Fruit fly (Drosophila melanogaster) whole organism, embryonic: ENCODE results near the gene CG12010.
A peak's percentile ranks its signal among the peaks of the same experiment; 100 is the strongest.

Source experiments
- Aef1 ChIP-seq: fragments of 200-800 bp; sonication (Bioruptor generic); IDR thresholded peaks from 3 replicates; pipeline ENCODE4 v1.3.6; 2022; ENCODE audit warnings: missing biosample characterization, missing genetic modification characterization
- CG10321 ChIP-seq: fragments of 200-800 bp; sonication (Bioruptor generic); IDR thresholded peaks from 2 replicates; pipeline ENCODE4 v1.3.6; 2022; ENCODE audit warnings: missing biosample characterization, missing genetic modification characterization
- CG10431 ChIP-seq: fragments of 200-800 bp; sonication (Bioruptor generic); optimal IDR thresholded peaks from 3 replicates; lab custom pipeline; 2018; ENCODE audit warnings: missing biosample characterization, mild to moderate bottlenecking, missing genetic modification characterization
- CG11560 ChIP-seq: fragments of 200-800 bp; sonication (Bioruptor generic); IDR thresholded peaks from 3 replicates; pipeline ENCODE4 v1.3.6; 2022; ENCODE audit warnings: missing biosample characterization, missing genetic modification characterization
- CG13287 ChIP-seq: fragments of 200-800 bp; sonication (Bioruptor generic); IDR thresholded peaks from 2 replicates; pipeline ENCODE4 v1.3.6; 2022; ENCODE audit warnings: missing biosample characterization, missing genetic modification characterization; ENCODE audit not compliant: partially characterized antibody
- CG13424 ChIP-seq: fragments of 200-800 bp; sonication (Bioruptor generic); optimal IDR thresholded peaks from 2 replicates; lab custom pipeline; 2019; ENCODE audit warnings: missing biosample characterization, mild to moderate bottlenecking, missing genetic modification characterization, moderate library complexity
- CG13624 ChIP-seq: fragments of 200-800 bp; sonication (Bioruptor generic); optimal IDR thresholded peaks from 2 replicates; lab custom pipeline; 2016; ENCODE audit warnings: missing biosample characterization, missing genetic modification characterization
- CG13775 ChIP-seq: fragments of 200-800 bp; sonication (Bioruptor generic); optimal IDR thresholded peaks from 3 replicates; lab custom pipeline; 2017; ENCODE audit warnings: missing biosample characterization, mild to moderate bottlenecking, missing genetic modification characterization
- CG15011 ChIP-seq: fragments of 200-800 bp; sonication (Bioruptor generic); optimal IDR thresholded peaks from 3 replicates; lab custom pipeline; 2018; ENCODE audit warnings: missing biosample characterization, mild to moderate bottlenecking, missing genetic modification characterization
- CG16813 ChIP-seq: fragments of 200-800 bp; sonication (Bioruptor generic); IDR thresholded peaks from 3 replicates; pipeline ENCODE4 v1.3.6; 2022; ENCODE audit warnings: missing biosample characterization, missing genetic modification characterization; ENCODE audit not compliant: partially characterized antibody
- CG1792 ChIP-seq: fragments of 200-800 bp; sonication (Bioruptor generic); optimal IDR thresholded peaks from 2 replicates; lab custom pipeline; 2016; ENCODE audit warnings: missing biosample characterization, missing genetic modification characterization
- CG2199 ChIP-seq: fragments of 200-800 bp; sonication (Bioruptor generic); IDR thresholded peaks from 3 replicates; pipeline ENCODE4 v1.3.6; 2022; ENCODE audit warnings: missing biosample characterization, missing genetic modification characterization
- CG3995 ChIP-seq: fragments of 200-800 bp; sonication (Bioruptor generic); optimal IDR thresholded peaks from 3 replicates; lab custom pipeline; 2016; ENCODE audit warnings: missing biosample characterization, missing genetic modification characterization
- CG4282 ChIP-seq: fragments of 200-800 bp; sonication (Bioruptor generic); optimal IDR thresholded peaks from 2 replicates; lab custom pipeline; 2016; ENCODE audit warnings: missing biosample characterization, missing genetic modification characterization
- CG6254 ChIP-seq: fragments of 200-800 bp; sonication (Bioruptor generic); optimal IDR thresholded peaks from 3 replicates; lab custom pipeline; 2017; ENCODE audit warnings: mild to moderate bottlenecking, missing biosample characterization, missing genetic modification reagents, missing genetic modification characterization
- CG6272 ChIP-seq: fragments of 200-800 bp; sonication (Bioruptor generic); IDR thresholded peaks from 2 replicates; pipeline ENCODE4 v1.3.6; 2022; ENCODE audit warnings: missing biosample characterization, missing genetic modification characterization
- CG7271 ChIP-seq: fragments of 200-800 bp; sonication (Bioruptor generic); optimal IDR thresholded peaks from 2 replicates; lab custom pipeline; 2018; ENCODE audit warnings: missing biosample characterization, mild to moderate bottlenecking, missing genetic modification characterization, moderate library complexity
- CG7556 ChIP-seq: fragments of 200-800 bp; sonication (Bioruptor generic); optimal IDR thresholded peaks from 2 replicates; lab custom pipeline; 2017; ENCODE audit warnings: missing biosample characterization, mild to moderate bottlenecking, missing genetic modification characterization
- CG7963 ChIP-seq: fragments of 200-800 bp; sonication (Bioruptor generic); IDR thresholded peaks from 3 replicates; pipeline ENCODE4 v1.3.6; 2022; ENCODE audit warnings: missing biosample characterization, missing genetic modification characterization; ENCODE audit not compliant: partially characterized antibody
- CG8281 ChIP-seq: fragments of 200-800 bp; sonication (Bioruptor generic); optimal IDR thresholded peaks from 2 replicates; lab custom pipeline; 2018; ENCODE audit warnings: missing biosample characterization, mild to moderate bottlenecking, missing genetic modification characterization, moderate library complexity
- CG9876 ChIP-seq: fragments of 200-800 bp; sonication (Bioruptor generic); optimal IDR thresholded peaks from 2 replicates; lab custom pipeline; 2016; ENCODE audit warnings: missing biosample characterization, missing genetic modification characterization
- Deaf1 ChIP-seq: fragments of 200-800 bp; optimal IDR thresholded peaks from 3 replicates; lab custom pipeline; 2019; ENCODE audit warnings: missing biosample characterization, mild to moderate bottlenecking, missing genetic modification characterization, moderate library complexity
- Dfd ChIP-seq, 2 experiments: fragments of >200 bp; optimal IDR thresholded peaks; 2 replicates each; lab custom pipeline; 2017; ENCODE audit warnings: missing biosample characterization in 2 of 2, missing genetic modification characterization in 2 of 2
- Dp ChIP-seq: fragments of 200-800 bp; sonication (Bioruptor generic); optimal IDR thresholded peaks from 2 replicates; lab custom pipeline; 2018; ENCODE audit warnings: missing biosample characterization, mild to moderate bottlenecking, missing genetic modification characterization, moderate library complexity
- H15 ChIP-seq: fragments of 200-800 bp; sonication (Bioruptor generic); IDR thresholded peaks from 3 replicates; pipeline ENCODE4 v1.3.6; 2022; ENCODE audit warnings: missing biosample characterization, missing genetic modification characterization
- HLHmδ ChIP-seq: fragments of 200-800 bp; sonication (Bioruptor generic); optimal IDR thresholded peaks from 2 replicates; lab custom pipeline; 2018; ENCODE audit warnings: missing biosample characterization, mild to moderate bottlenecking, missing genetic modification characterization, moderate library complexity
- Hr51 ChIP-seq, 2 experiments: fragments of 200-800 bp; sonication (Bioruptor generic); optimal IDR thresholded peaks; 2 replicates in 1 of 2; 3 replicates in 1 of 2; lab custom pipeline; 2016 to 2018; ENCODE audit warnings: missing biosample characterization in 2 of 2, missing genetic modification characterization in 2 of 2, mild to moderate bottlenecking in 1 of 2, moderate library complexity in 1 of 2
- Med ChIP-seq: fragments of 200-800 bp; sonication (Bioruptor generic); peaks from one replicate; lab custom pipeline; 2016; ENCODE audit warnings: missing biosample characterization, missing genetic modification characterization, mild to moderate bottlenecking, inconsistent platforms, moderate library complexity
- Rx ChIP-seq: fragments of 200-800 bp; sonication (Bioruptor generic); IDR thresholded peaks from 2 replicates; pipeline ENCODE4 v1.3.6; 2022; ENCODE audit warnings: missing biosample characterization, missing genetic modification characterization
- TFAM ChIP-seq: fragments of 200-800 bp; sonication (Bioruptor generic); optimal IDR thresholded peaks from 2 replicates; lab custom pipeline; 2017; ENCODE audit warnings: missing biosample characterization, missing genetic modification characterization, inconsistent platforms
- Trl ChIP-seq, 3 experiments: fragments of >200 bp in 2 of 3; fragments of 200-800 bp in 1 of 3; sonication (Bioruptor generic) in 1 of 3; optimal IDR thresholded peaks; 2 replicates in 1 of 3; 3 replicates in 2 of 3; lab custom pipeline; 2016 to 2017; ENCODE audit warnings: missing biosample characterization in 1 of 3, missing genetic modification characterization in 1 of 3
- Vsx1 ChIP-seq: fragments of 200-800 bp; sonication (Bioruptor generic); optimal IDR thresholded peaks from 2 replicates; lab custom pipeline; 2017; ENCODE audit warnings: missing biosample characterization, mild to moderate bottlenecking, missing genetic modification characterization, missing genetic modification reagents
- ab ChIP-seq: fragments of 200-800 bp; sonication (Bioruptor generic); optimal IDR thresholded peaks from 2 replicates; lab custom pipeline; 2016; ENCODE audit warnings: missing biosample characterization, missing genetic modification characterization
- cg ChIP-seq: fragments of 200-800 bp; sonication (Bioruptor generic); optimal IDR thresholded peaks from 3 replicates; lab custom pipeline; 2019; ENCODE audit warnings: missing biosample characterization, mild to moderate bottlenecking, missing genetic modification characterization, moderate library complexity
- corto ChIP-seq: fragments of 200-800 bp; sonication (Bioruptor generic); optimal IDR thresholded peaks from 2 replicates; lab custom pipeline; 2016; ENCODE audit warnings: missing biosample characterization, mild to moderate bottlenecking, missing genetic modification characterization, moderate library complexity
- dan ChIP-seq: fragments of 200-800 bp; sonication (Bioruptor generic); IDR thresholded peaks from 2 replicates; pipeline ENCODE4 v1.3.6; 2022; ENCODE audit warnings: missing biosample characterization, missing genetic modification characterization
- fd64A ChIP-seq: fragments of 200-800 bp; sonication (Bioruptor generic); optimal IDR thresholded peaks from 3 replicates; lab custom pipeline; 2018; ENCODE audit warnings: missing biosample characterization, mild to moderate bottlenecking, missing genetic modification characterization
- ftz-f1 ChIP-seq: fragments of 200-800 bp; sonication (Bioruptor generic); optimal IDR thresholded peaks from 2 replicates; lab custom pipeline; 2016; ENCODE audit warnings: missing biosample characterization, missing genetic modification characterization
- gsb-n ChIP-seq: fragments of 200-800 bp; sonication (Bioruptor generic); optimal IDR thresholded peaks from 3 replicates; lab custom pipeline; 2018; ENCODE audit warnings: missing biosample characterization, mild to moderate bottlenecking, missing genetic modification characterization
- ham ChIP-seq: fragments of 200-800 bp; sonication (Bioruptor generic); IDR thresholded peaks from 2 replicates; pipeline ENCODE4 v1.3.6; 2022; ENCODE audit warnings: missing biosample characterization, missing genetic modification characterization
- jigr1 ChIP-seq: fragments of 200-800 bp; sonication (Bioruptor generic); IDR thresholded peaks from 3 replicates; pipeline ENCODE4 v1.3.6; 2022; ENCODE audit warnings: missing biosample characterization, missing genetic modification characterization
- odd ChIP-seq: fragments of 200-800 bp; sonication (Bioruptor generic); optimal IDR thresholded peaks from 2 replicates; lab custom pipeline; 2017; ENCODE audit warnings: missing biosample characterization, mild to moderate bottlenecking, missing genetic modification characterization
- pros ChIP-seq: fragments of 200-800 bp; sonication (Bioruptor generic); optimal IDR thresholded peaks from 3 replicates; lab custom pipeline; 2019; ENCODE audit warnings: missing biosample characterization, mild to moderate bottlenecking, missing genetic modification characterization, moderate library complexity
- sd ChIP-seq: fragments of 200-800 bp; sonication (Bioruptor generic); optimal IDR thresholded peaks from 3 replicates; lab custom pipeline; 2018; ENCODE audit warnings: missing biosample characterization, mild to moderate bottlenecking, missing genetic modification characterization, moderate library complexity
- sens ChIP-seq: fragments of 200-800 bp; sonication (Bioruptor generic); peaks from one replicate; lab custom pipeline; 2016; ENCODE audit warnings: missing biosample characterization, missing genetic modification characterization
- sens-2 ChIP-seq: fragments of 200-800 bp; sonication (Bioruptor generic); IDR thresholded peaks from 2 replicates; pipeline ENCODE4 v1.3.6; 2022; ENCODE audit warnings: missing biosample characterization, missing genetic modification characterization
- shn ChIP-seq: fragments of 200-800 bp; sonication (Bioruptor generic); optimal IDR thresholded peaks from 3 replicates; lab custom pipeline; 2016; ENCODE audit warnings: missing biosample characterization, missing genetic modification characterization
- sug ChIP-seq: fragments of 200-800 bp; optimal IDR thresholded peaks from 2 replicates; lab custom pipeline; 2019; ENCODE audit warnings: missing biosample characterization, mild to moderate bottlenecking, missing genetic modification characterization, moderate library complexity
- trem ChIP-seq: fragments of 200-800 bp; optimal IDR thresholded peaks from 3 replicates; lab custom pipeline; 2019; ENCODE audit warnings: missing biosample characterization, mild to moderate bottlenecking, missing genetic modification characterization, moderate library complexity
- vvl ChIP-seq: fragments of 200-800 bp; sonication (Bioruptor generic); IDR thresholded peaks from 2 replicates; pipeline ENCODE4 v1.3.6; 2022; ENCODE audit warnings: missing biosample characterization, missing genetic modification characterization
- z ChIP-seq: fragments of 200-800 bp; sonication (Bioruptor generic); IDR thresholded peaks from 3 replicates; pipeline ENCODE4 v1.3.6; 2022; ENCODE audit warnings: missing biosample characterization, missing genetic modification characterization

The CG12010 gene

DNA sequence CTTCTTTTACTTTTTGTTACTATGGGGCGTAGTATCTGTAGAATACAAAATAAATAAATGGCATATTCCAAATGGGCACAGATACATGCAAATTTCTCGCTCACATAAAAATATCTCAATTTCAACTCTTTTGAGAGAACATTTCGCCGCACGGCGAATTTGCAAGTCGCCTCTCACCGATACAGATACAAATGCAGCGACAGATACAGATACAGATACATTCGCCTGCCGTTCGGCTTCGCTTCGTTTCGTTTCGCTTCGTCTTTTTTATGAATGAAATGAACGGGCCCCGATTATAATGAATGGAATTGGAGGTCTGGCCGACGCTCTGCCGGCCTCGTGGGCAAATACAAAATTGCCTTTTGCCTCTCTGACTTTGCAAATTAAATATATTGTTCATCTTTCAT is 46.2 kb downstream of the CG12010 start (continued):
- TF ChIP-seq CG2199 = peak; percentile 67; the same call in 1 of the 3 replicates
- no peak for TF ChIP-seq ham (GFP tag; lab: Robert Waterston, UW)
- no peak for TF ChIP-seq CG10321
- no peak for TF ChIP-seq TFAM (GFP tag; lab: Kevin White, UChicago)
- no peak for TF ChIP-seq Vsx1
- TF ChIP-seq CG6254 (GFP tag; lab: Kevin White, UChicago) = no peak
- TF ChIP-seq trem (tag; lab: Kevin White, UChicago) = no peak
- TF ChIP-seq CG13424 (tag; lab: Kevin White, UChicago) = no peak
- no peak for TF ChIP-seq CG16813 (GFP tag; lab: Robert Waterston, UW)
- TF ChIP-seq Med (GFP tag; lab: Kevin White, UChicago) = peak; percentile 41
- no peak for TF ChIP-seq CG3995 (GFP tag; lab: Kevin White, UChicago)
- TF ChIP-seq corto (GFP tag; lab: Kevin White, UChicago) = peak; percentile 41
- no peak for TF ChIP-seq CG7556 (GFP tag; lab: Kevin White, UChicago)
- no peak for TF ChIP-seq Dp (GFP tag; lab: Kevin White, UChicago)
- TF ChIP-seq Aef1 (GFP tag; lab: Robert Waterston, UW) = no peak
- no peak for TF ChIP-seq CG7271 (tag; lab: Kevin White, UChicago)
- no peak for TF ChIP-seq dan
- no peak for TF ChIP-seq sens-2 (GFP tag; lab: Robert Waterston, UW)
- no peak for TF ChIP-seq CG1792 (GFP tag; lab: Kevin White, UChicago)
- no peak for TF ChIP-seq Dfd (GFP tag; optimal IDR thresholded peaks at IDR 0.05; lab: Kevin White, UChicago)
- peak; percentile 36 for TF ChIP-seq sug (tag; lab: Kevin White, UChicago)
- TF ChIP-seq CG13775 (GFP tag; lab: Kevin White, UChicago) = no peak
- TF ChIP-seq CG13624 (GFP tag; lab: Kevin White, UChicago) = no peak
- peak; percentile 46 for TF ChIP-seq sd (tag; lab: Kevin White, UChicago)
- peak; percentile 43 to 78 for TF ChIP-seq Trl (optimal IDR thresholded peaks at IDR 0.05; lab: Kevin White, UChicago)
- TF ChIP-seq Trl (GFP tag; optimal IDR thresholded peaks at IDR 0.05; lab: Kevin White, UChicago) = no peak
- no peak for TF ChIP-seq CG4282 (GFP tag; lab: Kevin White, UChicago)
- no peak for TF ChIP-seq HLHmδ (GFP tag; lab: Kevin White, UChicago)
- TF ChIP-seq cg = peak; percentile 92
- no peak for TF ChIP-seq odd (GFP tag; lab: Kevin White, UChicago)
- TF ChIP-seq Rx (GFP tag; lab: Robert Waterston, UW) = no peak
- no peak for TF ChIP-seq shn (GFP tag; lab: Kevin White, UChicago)
- TF ChIP-seq z (GFP tag; lab: Robert Waterston, UW) = peak; percentile 82
- TF ChIP-seq CG8281 = no peak
- TF ChIP-seq CG13287 (GFP tag; lab: Robert Waterston, UW) = peak; percentile 37; the same call in 1 of the 2 replicates
- no peak for TF ChIP-seq CG7963 (GFP tag; lab: Robert Waterston, UW)
- no peak for TF ChIP-seq CG11560
- TF ChIP-seq gsb-n = no peak
- no peak for TF ChIP-seq H15 (GFP tag; lab: Robert Waterston, UW)
- no peak for TF ChIP-seq sens (GFP tag; lab: Kevin White, UChicago)
- TF ChIP-seq CG10431 (GFP tag; lab: Kevin White, UChicago) = no peak
- no peak for TF ChIP-seq CG15011 (GFP tag; lab: Kevin White, UChicago)
- no peak for TF ChIP-seq Hr51 (GFP tag; optimal IDR thresholded peaks at IDR 0.05; lab: Kevin White, UChicago)
- no peak for TF ChIP-seq pros
- TF ChIP-seq ftz-f1 (GFP tag; lab: Kevin White, UChicago) = peak; percentile 28
- no peak for TF ChIP-seq jigr1 (GFP tag; lab: Robert Waterston, UW)
- TF ChIP-seq CG9876 (GFP tag; lab: Kevin White, UChicago) = no peak
- peak; percentile 19; the same call in 1 of the 2 replicates for TF ChIP-seq vvl (GFP tag; lab: Robert Waterston, UW)
- TF ChIP-seq fd64A (GFP tag; lab: Kevin White, UChicago) = no peak
- TF ChIP-seq Deaf1 (tag; lab: Kevin White, UChicago) = peak; percentile 99
- no peak for TF ChIP-seq ab (GFP tag; lab: Kevin White, UChicago)
- no peak for TF ChIP-seq CG6272 (GFP tag; lab: Robert Waterston, UW)
